Fruit fly (Drosophila melanogaster): ENCODE results near the gene Eig71Eg.

Eig71Eg gene

dm6 chr3L:15702191-15702590 lies 44.8 kb downstream of the Eig71Eg start:
- no peak for TF ChIP-seq Snoo (tag; optimal IDR thresholded peaks at IDR 0.05)
- no peak for TF ChIP-seq CG8301 (tag; optimal IDR thresholded peaks at IDR 0.05)
- no peak for TF ChIP-seq gl (tag; optimal IDR thresholded peaks at IDR 0.05)
- no peak for TF ChIP-seq rn (GFP tag; IDR thresholded peaks at IDR 0.05)
- no peak for TF ChIP-seq D1 (tag; optimal IDR thresholded peaks at IDR 0.05)
- no peak for TF ChIP-seq CG12605 (GFP tag; IDR thresholded peaks at IDR 0.05)
- no peak for TF ChIP-seq Pif1A (GFP tag; optimal IDR thresholded peaks at IDR 0.05)
- TF ChIP-seq Pif1B (GFP tag; optimal IDR thresholded peaks at IDR 0.05): no peak
- no peak for TF ChIP-seq CG10348 (GFP tag; IDR thresholded peaks at IDR 0.05)
- TF ChIP-seq Ets98B (GFP tag; IDR thresholded peaks at IDR 0.05): no peak
- TF ChIP-seq CG14655 (GFP tag; optimal IDR thresholded peaks at IDR 0.05): no peak
- no peak for TF ChIP-seq CG9948 (tag; optimal IDR thresholded peaks at IDR 0.05)
- TF ChIP-seq CG34367 (tag; optimal IDR thresholded peaks at IDR 0.05): no peak
- no peak for TF ChIP-seq CG8159 (tag; optimal IDR thresholded peaks at IDR 0.05)
- TF ChIP-seq EcR (GFP tag; optimal IDR thresholded peaks at IDR 0.05): no peak
- no peak for TF ChIP-seq fd96Ca (GFP tag; IDR thresholded peaks at IDR 0.05)
- no peak for TF ChIP-seq CG4496 (GFP tag; IDR thresholded peaks at IDR 0.05)
- TF ChIP-seq CG15710 (tag; optimal IDR thresholded peaks at IDR 0.05): no peak
- no peak for TF ChIP-seq CG32121 (GFP tag; IDR thresholded peaks at IDR 0.05)
- no peak for TF ChIP-seq CG13204 (GFP tag; optimal IDR thresholded peaks at IDR 0.05)

dm6 chr3L:15703330-15704119 lies 46.1 kb downstream of the Eig71Eg start:
- TF ChIP-seq Pif1B (GFP tag; optimal IDR thresholded peaks at IDR 0.05) (no peak), CG13204 (GFP tag; optimal IDR thresholded peaks at IDR 0.05) (no peak), CG12605 (GFP tag; IDR thresholded peaks at IDR 0.05) (no peak), CG14655 (GFP tag; optimal IDR thresholded peaks at IDR 0.05) (no peak), fd96Ca (GFP tag; IDR thresholded peaks at IDR 0.05) (no peak), CG32121 (GFP tag; IDR thresholded peaks at IDR 0.05) (no peak), CG8301 (tag; optimal IDR thresholded peaks at IDR 0.05) (no peak), Ets98B (GFP tag; IDR thresholded peaks at IDR 0.05) (no peak), CG15710 (tag; optimal IDR thresholded peaks at IDR 0.05) (no peak), D1 (tag; optimal IDR thresholded peaks at IDR 0.05) (no peak), rn (GFP tag; IDR thresholded peaks at IDR 0.05) (no peak), gl (tag; optimal IDR thresholded peaks at IDR 0.05) (no peak), EcR (GFP tag; optimal IDR thresholded peaks at IDR 0.05) (no peak), CG34367 (tag; optimal IDR thresholded peaks at IDR 0.05) (no peak)

dm6 chr3L:15704250-15704985 lies 47.0 kb downstream of the Eig71Eg start:
- no peak for TF ChIP-seq Pif1B (GFP tag; optimal IDR thresholded peaks at IDR 0.05)
- TF ChIP-seq gl (tag; optimal IDR thresholded peaks at IDR 0.05): no peak
- no peak for TF ChIP-seq CG4496 (GFP tag; IDR thresholded peaks at IDR 0.05)
- peak; percentile 30 for TF ChIP-seq EcR (GFP tag; optimal IDR thresholded peaks at IDR 0.05)
- TF ChIP-seq CG8301 (tag; optimal IDR thresholded peaks at IDR 0.05): peak; percentile 64
- peak; percentile 75 for TF ChIP-seq CG14655 (GFP tag; optimal IDR thresholded peaks at IDR 0.05)
- TF ChIP-seq Pif1A (GFP tag; optimal IDR thresholded peaks at IDR 0.05): no peak
- TF ChIP-seq Snoo (tag; optimal IDR thresholded peaks at IDR 0.05): no peak
- no peak for TF ChIP-seq CG13204 (GFP tag; optimal IDR thresholded peaks at IDR 0.05)
- peak; percentile 54 for TF ChIP-seq CG15710 (tag; optimal IDR thresholded peaks at IDR 0.05)
- TF ChIP-seq CG34367 (tag; optimal IDR thresholded peaks at IDR 0.05): peak; percentile 40
- TF ChIP-seq CG17806 (tag; optimal IDR thresholded peaks at IDR 0.05): peak; percentile 53
- no peak for TF ChIP-seq Ets98B (GFP tag; IDR thresholded peaks at IDR 0.05)
- no peak for TF ChIP-seq CG12605 (GFP tag; IDR thresholded peaks at IDR 0.05)
- peak; percentile 70 for TF ChIP-seq CG8159 (tag; optimal IDR thresholded peaks at IDR 0.05)
- TF ChIP-seq CG32121 (GFP tag; IDR thresholded peaks at IDR 0.05): no peak
- no peak for TF ChIP-seq rn (GFP tag; IDR thresholded peaks at IDR 0.05)
- TF ChIP-seq CG9948 (tag; optimal IDR thresholded peaks at IDR 0.05): peak; percentile 64
- TF ChIP-seq D1 (tag; optimal IDR thresholded peaks at IDR 0.05): no peak
- TF ChIP-seq fd96Ca (GFP tag; IDR thresholded peaks at IDR 0.05): no peak
- TF ChIP-seq CG10348 (GFP tag; IDR thresholded peaks at IDR 0.05): no peak

- TF ChIP-seq rn (GFP tag; IDR thresholded peaks at IDR 0.05): no peak
Observed at dm6 chr3L:15706199-15706598, 48.8 kb downstream of the Eig71Eg start.

Measured in whole organism, pupa.